Worm (Caenorhabditis elegans) whole organism, L3 larva: ENCODE results near the gene jmjd-5.

Experiments
- R02D3.7 ChIP-seq: fragments of 150-350 bp; optimal IDR thresholded peaks from 2 replicates; lab custom pipeline; 2014; ENCODE audit warnings: missing biosample characterization, missing genetic modification characterization
- aly-2 ChIP-seq: fragments of 150-350 bp; optimal IDR thresholded peaks from 2 replicates; lab custom pipeline; 2014; ENCODE audit warnings: missing biosample characterization, missing genetic modification characterization
- ama-1 ChIP-seq: fragments of 150-350 bp; optimal IDR thresholded peaks from 2 replicates; lab custom pipeline; 2018
- ceh-28 ChIP-seq: fragments of 150-350 bp; optimal IDR thresholded peaks from 2 replicates; lab custom pipeline; 2014; ENCODE audit warnings: missing biosample characterization, missing genetic modification reagents, missing genetic modification characterization
- ceh-9 ChIP-seq: sonication (generic microtip); optimal IDR thresholded peaks from 2 replicates; lab custom pipeline; 2018; ENCODE audit warnings: missing biosample characterization, missing genetic modification characterization
- egl-27 ChIP-seq: sonication (generic microtip); optimal IDR thresholded peaks from 4 replicates; lab custom pipeline; 2017; ENCODE audit warnings: missing biosample characterization, missing genetic modification reagents, missing genetic modification characterization
- elt-1 ChIP-seq: fragments of 150-350 bp; optimal IDR thresholded peaks from 2 replicates; lab custom pipeline; 2014; ENCODE audit warnings: missing biosample characterization, missing genetic modification characterization
- elt-2 ChIP-seq: sonication (generic microtip); optimal IDR thresholded peaks from 2 replicates; lab custom pipeline; 2016; ENCODE audit warnings: missing genetic modification reagents, mild to moderate bottlenecking, missing genetic modification characterization, missing compliant biosample characterization
- fos-1 ChIP-seq: fragments of 150-350 bp; optimal IDR thresholded peaks from 2 replicates; lab custom pipeline; 2014; ENCODE audit warnings: missing biosample characterization, missing genetic modification characterization
- hmg-11 ChIP-seq: sonication (generic microtip); optimal IDR thresholded peaks from 2 replicates; lab custom pipeline; 2016; ENCODE audit warnings: missing genetic modification characterization, missing compliant biosample characterization
- jun-1 ChIP-seq: fragments of 150-350 bp; optimal IDR thresholded peaks from 2 replicates; lab custom pipeline; 2014; ENCODE audit warnings: missing biosample characterization, missing genetic modification reagents, missing genetic modification characterization
- lin-15B ChIP-seq: fragments of 150-350 bp; optimal IDR thresholded peaks from 2 replicates; lab custom pipeline; 2014; ENCODE audit warnings: missing biosample characterization, missing genetic modification characterization
- lin-39 ChIP-seq: fragments of 150-350 bp; optimal IDR thresholded peaks from 2 replicates; lab custom pipeline; 2018; ENCODE audit warnings: missing biosample characterization, missing genetic modification reagents, missing genetic modification characterization
- lsy-12 ChIP-seq: sonication (generic microtip); optimal IDR thresholded peaks from 2 replicates; lab custom pipeline; 2016; ENCODE audit warnings: mild to moderate bottlenecking, missing genetic modification characterization, missing compliant biosample characterization
- mdl-1 ChIP-seq: fragments of 150-350 bp; optimal IDR thresholded peaks from 2 replicates; lab custom pipeline; 2014; ENCODE audit warnings: missing biosample characterization, missing genetic modification characterization
- nfya-1 ChIP-seq: sonication (generic microtip); optimal IDR thresholded peaks from 2 replicates; lab custom pipeline; 2017; ENCODE audit warnings: missing genetic modification characterization, mild to moderate bottlenecking, missing compliant biosample characterization, antibody characterized with exemption, moderate library complexity; ENCODE audit not compliant: insufficient read depth
- nhr-11 ChIP-seq: fragments of 150-350 bp; optimal IDR thresholded peaks from 2 replicates; lab custom pipeline; 2014; ENCODE audit warnings: missing biosample characterization, missing genetic modification characterization
- nhr-12 ChIP-seq: fragments of 150-350 bp; optimal IDR thresholded peaks from 2 replicates; lab custom pipeline; 2014; ENCODE audit warnings: missing biosample characterization, missing genetic modification characterization
- nhr-23 ChIP-seq: fragments of 150-350 bp; optimal IDR thresholded peaks from 2 replicates; lab custom pipeline; 2014; ENCODE audit warnings: missing biosample characterization, missing genetic modification reagents, missing genetic modification characterization
- nhr-237 ChIP-seq: fragments of 150-350 bp; optimal IDR thresholded peaks from 2 replicates; lab custom pipeline; 2014; ENCODE audit warnings: missing biosample characterization, missing genetic modification characterization
- nhr-25 ChIP-seq: sonication (generic microtip); optimal IDR thresholded peaks from 2 replicates; lab custom pipeline; 2017; ENCODE audit warnings: missing biosample characterization, missing genetic modification characterization
- nhr-43 ChIP-seq: sonication (generic microtip); optimal IDR thresholded peaks from 2 replicates; lab custom pipeline; 2016; ENCODE audit warnings: mild to moderate bottlenecking, missing genetic modification characterization, missing compliant biosample characterization; ENCODE audit not compliant: poor library complexity, severe bottlenecking
- nhr-76 ChIP-seq: fragments of 150-350 bp; sonication (generic microtip); optimal IDR thresholded peaks from 5 replicates; lab custom pipeline; 2014; ENCODE audit warnings: missing biosample characterization, missing genetic modification characterization
- pha-4 ChIP-seq: fragments of 150-350 bp; optimal IDR thresholded peaks from 2 replicates; lab custom pipeline; 2014; ENCODE audit warnings: missing biosample characterization, missing genetic modification reagents, missing genetic modification characterization
- pqm-1 ChIP-seq: fragments of 150-350 bp; optimal IDR thresholded peaks from 2 replicates; lab custom pipeline; 2017; ENCODE audit warnings: missing biosample characterization, missing genetic modification characterization, inconsistent platforms
- skn-1 ChIP-seq: fragments of 150-350 bp; optimal IDR thresholded peaks from 2 replicates; lab custom pipeline; 2014; ENCODE audit warnings: missing biosample characterization, missing genetic modification characterization
- snpc-4 ChIP-seq: fragments of 150-350 bp; optimal IDR thresholded peaks from 2 replicates; lab custom pipeline; 2014; ENCODE audit warnings: missing biosample characterization, missing genetic modification characterization
- unc-39 ChIP-seq: sonication (generic microtip); optimal IDR thresholded peaks from 4 replicates; lab custom pipeline; 2017; ENCODE audit warnings: missing biosample characterization, missing genetic modification characterization
- unc-62 ChIP-seq: fragments of 150-350 bp; sonication (generic microtip); optimal IDR thresholded peaks from 4 replicates; lab custom pipeline; 2014; ENCODE audit warnings: missing biosample characterization, missing genetic modification reagents, missing genetic modification characterization
- zag-1 ChIP-seq: fragments of 150-350 bp; optimal IDR thresholded peaks from 2 replicates; lab custom pipeline; 2014; ENCODE audit warnings: missing biosample characterization, missing genetic modification characterization
- ztf-11 ChIP-seq: fragments of 150-350 bp; optimal IDR thresholded peaks from 2 replicates; lab custom pipeline; 2014; ENCODE audit warnings: missing biosample characterization, missing genetic modification characterization

The jmjd-5 gene

ce11 chrV:11083691-11084090 lies 43.6 kb upstream of the jmjd-5 start:
- no peak for TF ChIP-seq nhr-76 (tag; lab: Kevin White, UChicago)
- no peak for TF ChIP-seq ztf-11
- peak; percentile 21 for TF ChIP-seq hmg-11 (tag; lab: Kevin White, UChicago)
- TF ChIP-seq lin-39, result peak; percentile 71
- peak; percentile 73 for TF ChIP-seq nfya-1 (tag; lab: Kevin White, UChicago)
- TF ChIP-seq lsy-12, result no peak
- TF ChIP-seq mdl-1 (tag; lab: Kevin White, UChicago), result peak; percentile 57

- TF ChIP-seq pqm-1 (tag; lab: Kevin White, UChicago) (peak; percentile 35), elt-2 (tag; lab: Kevin White, UChicago) (peak; percentile 85), snpc-4 (no peak)
- TF ChIP-seq, all 47 proteins: peak for 2
Measured at ce11 chrV:11087119-11087518, 40.2 kb upstream of the jmjd-5 start.

ce11 chrV:11087519-11087998 lies 39.7 kb upstream of the jmjd-5 start, which contains the start of gene Y42A5A.1:
Y42A5A.1 (plus strand) TSS chrV:11087948.
- TF ChIP-seq nhr-25 (peak; percentile 3), nfya-1 (tag; lab: Kevin White, UChicago) (no peak)

- TF ChIP-seq nhr-23 (tag; lab: Kevin White, UChicago), result no peak
- peak; percentile 65 for TF ChIP-seq elt-1 (tag; lab: Kevin White, UChicago)
- peak; percentile 13 for TF ChIP-seq nhr-25
Measured at ce11 chrV:11093163-11094091, 33.9 kb upstream of the jmjd-5 start, which contains the start of gene lact-8. lact-8 (minus strand) TSS chrV:11093607.

- TF ChIP-seq nhr-23 (tag; lab: Kevin White, UChicago) (peak; percentile 2), elt-1 (tag; lab: Kevin White, UChicago) (peak; percentile 35), zag-1 (tag; lab: Kevin White, UChicago) (no peak), lsy-12 (no peak), unc-39 (no peak), nhr-43 (tag; lab: Kevin White, UChicago) (no peak), nhr-237 (tag; lab: Kevin White, UChicago) (no peak), jun-1 (tag; lab: Kevin White, UChicago) (peak; percentile 25), nhr-12 (tag; lab: Kevin White, UChicago) (no peak)
Measured at ce11 chrV:11094698-11095097, 32.6 kb upstream of the jmjd-5 start.

- TF ChIP-seq R02D3.7 (tag; lab: Kevin White, UChicago), result no peak
- no peak for TF ChIP-seq lin-39
- no peak for TF ChIP-seq egl-27 (tag; lab: Kevin White, UChicago)
- TF ChIP-seq skn-1 (tag; lab: Kevin White, UChicago), result no peak
- no peak for TF ChIP-seq unc-62
- TF ChIP-seq ztf-11, result no peak
- TF ChIP-seq nhr-11 (tag; lab: Kevin White, UChicago), result no peak
- no peak for TF ChIP-seq ceh-28 (tag; lab: Kevin White, UChicago)
- no peak for TF ChIP-seq lin-15B (tag; lab: Kevin White, UChicago)
- no peak for TF ChIP-seq aly-2 (tag; lab: Kevin White, UChicago)
- TF ChIP-seq fos-1, result no peak
- no peak for TF ChIP-seq elt-1 (tag; lab: Kevin White, UChicago)
- TF ChIP-seq pha-4, result no peak
- TF ChIP-seq ceh-9 (tag; lab: Kevin White, UChicago), result no peak
- no peak for TF ChIP-seq nfya-1 (tag; lab: Kevin White, UChicago)
- TF ChIP-seq lsy-12, result no peak
- TF ChIP-seq pqm-1 (tag; lab: Kevin White, UChicago), result no peak
- no peak for TF ChIP-seq ama-1 (lab: Kevin White, UChicago)
Measured at ce11 chrV:11095873-11096272, 31.4 kb upstream of the jmjd-5 start, which contains the start of gene Y42A5A.3. Y42A5A.3 (minus strand) TSS chrV:11095973.
